Worm (Caenorhabditis elegans): ENCODE measurements around the gene wrt-7.

DNA sequence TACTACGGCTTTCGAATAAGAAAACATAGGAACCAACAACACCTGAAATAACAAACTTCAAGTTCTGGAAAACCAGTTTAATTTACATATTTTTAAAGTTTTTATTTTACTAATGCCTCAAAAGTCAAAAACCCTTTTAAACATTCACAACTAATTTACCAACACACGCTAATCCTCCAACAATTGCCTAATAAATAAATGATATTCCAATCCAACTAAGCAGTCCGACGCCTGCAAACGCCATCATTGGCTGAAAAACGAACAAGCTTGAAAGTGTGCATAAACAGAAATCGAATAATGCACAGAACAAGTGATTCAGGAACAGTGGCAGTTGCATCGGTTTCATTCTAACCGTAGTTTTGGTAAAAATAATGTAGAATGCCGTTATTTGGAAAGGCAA lies 30.5 kb upstream of the wrt-7 start:
- TF ChIP-seq klf-2 (GFP tag; conservative IDR thresholded peaks at IDR 0.05) = no peak
- TF ChIP-seq flt-1 (GFP tag; IDR thresholded peaks at IDR 0.05) = no peak
- no peak for TF ChIP-seq T22C8.4 (GFP tag; IDR thresholded peaks at IDR 0.05)
- TF ChIP-seq cog-1 (tag; optimal IDR thresholded peaks at IDR 0.05) = no peak
- TF ChIP-seq ztf-23 (GFP tag; IDR thresholded peaks at IDR 0.05) = no peak

Measured in whole organism, midembryonic.